Worm (Caenorhabditis elegans): ENCODE results near the gene clec-265.

clec-265 gene

DNA sequence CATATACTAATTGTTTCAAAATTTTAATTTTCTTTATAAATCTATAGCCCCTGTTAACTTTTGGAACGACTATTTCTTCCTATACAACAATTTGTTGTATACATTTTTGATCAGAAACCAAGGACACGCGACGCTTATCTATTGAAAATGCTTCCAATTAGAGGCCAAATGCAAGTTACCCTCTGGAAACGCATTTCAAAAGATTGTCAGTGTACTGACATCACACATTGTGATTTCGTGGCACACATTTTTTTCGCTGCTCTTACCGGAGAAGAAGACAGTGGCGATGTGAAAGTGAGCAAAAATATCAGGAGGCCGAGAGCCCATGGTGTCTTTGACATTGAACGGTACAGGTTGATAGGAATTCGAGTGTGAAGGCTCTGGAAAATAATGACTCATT is 13.9 kb downstream of the clec-265 start, which contains the start of gene cnnm-3:
cnnm-3 (minus strand) TSS at position 382 of the 400 bp plus-strand sequence.
- TF ChIP-seq let-607 (tag; optimal IDR thresholded peaks at IDR 0.05): peak in 1 of 2 experiments; percentile 2
- TF ChIP-seq akir-1 (GFP tag; optimal IDR thresholded peaks at IDR 0.05): no peak
- TF ChIP-seq nhr-80 (tag; optimal IDR thresholded peaks at IDR 0.05): peak; percentile 67

DNA sequence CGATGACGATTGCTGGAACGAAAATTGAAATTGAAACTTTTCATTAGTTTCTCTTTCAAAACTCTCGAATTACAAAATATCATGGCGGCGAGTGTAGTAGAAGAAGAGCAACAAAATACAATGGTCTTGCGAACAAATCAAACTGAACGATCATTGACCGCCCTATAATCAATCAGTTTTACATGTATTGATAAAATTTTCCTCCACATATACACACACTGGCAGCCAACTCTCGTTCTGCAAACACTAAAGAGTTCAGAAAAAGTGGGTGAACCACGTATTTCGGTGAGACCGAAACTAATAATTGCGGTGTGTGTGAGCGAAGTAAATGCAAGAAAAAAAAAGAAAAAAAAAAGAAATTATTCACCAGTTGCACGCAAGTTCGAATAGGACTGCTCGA is 15.6 kb downstream of the clec-265 start:
- TF ChIP-seq rcor-1 (GFP tag; IDR thresholded peaks at IDR 0.05) (no peak), nhr-80 (tag; optimal IDR thresholded peaks at IDR 0.05) (peak; percentile 53), dox-1 (GFP tag; IDR thresholded peaks at IDR 0.05) (0 out of 2 replicates have a peak, but pooled peaks have one; percentile 30)

DNA sequence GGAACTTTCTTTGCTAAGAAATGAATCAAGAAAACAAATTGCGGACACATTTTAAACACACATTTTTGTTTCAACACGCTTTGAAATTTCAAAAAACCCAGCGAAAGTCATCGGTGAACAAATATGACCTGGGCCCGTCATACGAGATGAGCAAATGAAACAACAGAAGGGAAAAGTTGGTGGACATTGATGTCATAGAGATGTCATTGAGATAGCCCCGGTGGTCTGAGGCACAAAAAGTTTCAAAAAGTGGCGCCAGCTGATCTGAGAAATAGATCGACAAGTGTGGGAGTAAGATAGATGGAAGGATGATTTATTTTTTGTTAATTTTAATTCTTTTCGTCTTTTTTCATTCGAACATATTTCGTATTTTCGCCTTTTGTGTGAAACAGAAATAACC is 17.1 kb downstream of the clec-265 start:
- TF ChIP-seq nhr-120 (GFP tag; IDR thresholded peaks at IDR 0.05): no peak
- no peak for TF ChIP-seq F22D6.2 (tag; optimal IDR thresholded peaks at IDR 0.05)
- no peak for TF ChIP-seq tbx-9 (tag; optimal IDR thresholded peaks at IDR 0.05; ENCODE audit: borderline replicate concordance)
- no peak for TF ChIP-seq mxl-1 (tag; optimal IDR thresholded peaks at IDR 0.05)
- TF ChIP-seq Y95B8A.8 (GFP tag; IDR thresholded peaks at IDR 0.05): no peak
- TF ChIP-seq sptf-2 (GFP tag; optimal IDR thresholded peaks at IDR 0.05): no peak
- no peak for TF ChIP-seq lin-40 (tag; optimal IDR thresholded peaks at IDR 0.05)
- no peak for TF ChIP-seq lin-26 (GFP tag; IDR thresholded peaks at IDR 0.05)

DNA sequence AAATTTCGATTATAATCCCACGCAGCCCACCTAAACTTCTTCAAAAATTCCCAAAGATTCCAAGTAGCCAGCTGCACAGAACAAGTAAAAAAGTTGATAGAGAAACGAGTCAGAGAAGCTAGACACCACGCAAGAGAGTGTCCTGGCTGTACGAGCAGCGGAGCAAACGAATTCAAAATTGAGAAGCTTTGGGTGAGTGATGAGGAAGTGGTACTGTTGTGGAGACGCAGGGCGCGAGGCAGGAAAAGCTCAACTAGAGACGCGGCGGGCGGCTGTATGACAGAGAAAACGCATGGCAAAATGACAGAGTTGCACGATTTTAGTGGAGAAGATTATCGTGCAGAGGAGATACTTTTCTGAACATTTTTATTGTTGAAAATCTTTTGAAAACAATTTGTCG is 17.6 kb downstream of the clec-265 start:
- no peak for TF ChIP-seq lsy-27 (tag; optimal IDR thresholded peaks at IDR 0.05; ENCODE audit: borderline replicate concordance, insufficient read depth)
- TF ChIP-seq madf-10 (tag; optimal IDR thresholded peaks at IDR 0.05): no peak
- no peak for TF ChIP-seq nhr-27 (tag; optimal IDR thresholded peaks at IDR 0.05)
- no peak for TF ChIP-seq Y67H2A.10 (GFP tag; conservative IDR thresholded peaks at IDR 0.05)
- no peak for TF ChIP-seq F10E7.11 (tag; optimal IDR thresholded peaks at IDR 0.05)
- peak; percentile 67 for TF ChIP-seq nhr-80 (tag; optimal IDR thresholded peaks at IDR 0.05)
- TF ChIP-seq ztf-25 (GFP tag; IDR thresholded peaks at IDR 0.05): no peak
- TF ChIP-seq nhr-179 (tag; optimal IDR thresholded peaks at IDR 0.05): no peak
- no peak for TF ChIP-seq tbx-9 (tag; optimal IDR thresholded peaks at IDR 0.05; ENCODE audit: borderline replicate concordance)
- no peak for TF ChIP-seq fkh-3 (tag; optimal IDR thresholded peaks at IDR 0.05)
- TF ChIP-seq mes-4 (tag; optimal IDR thresholded peaks at IDR 0.05): no peak
- no peak for TF ChIP-seq F49E8.2 (tag; optimal IDR thresholded peaks at IDR 0.05; ENCODE audit: insufficient read depth)
- TF ChIP-seq ekl-4 (GFP tag; IDR thresholded peaks at IDR 0.05): no peak
- no peak for TF ChIP-seq madf-8 (GFP tag; conservative IDR thresholded peaks at IDR 0.05)
- no peak for TF ChIP-seq F33H1.4 (GFP tag; IDR thresholded peaks at IDR 0.05)
- peak; percentile 50 for TF ChIP-seq K12H6.12 (tag; optimal IDR thresholded peaks at IDR 0.05)
- no peak for TF ChIP-seq Y56A3A.18 (GFP tag; IDR thresholded peaks at IDR 0.05)
- TF ChIP-seq athp-1 (tag; optimal IDR thresholded peaks at IDR 0.05): no peak
- TF ChIP-seq cebp-1 (GFP tag; IDR thresholded peaks at IDR 0.05): no peak
- TF ChIP-seq cebp-1 (tag; optimal IDR thresholded peaks at IDR 0.05): peak; percentile 39
- no peak for TF ChIP-seq K11D2.4 (GFP tag; IDR thresholded peaks at IDR 0.05)
- no peak for TF ChIP-seq Y79H2A.3 (GFP tag; conservative IDR thresholded peaks at IDR 0.05)
- no peak for TF ChIP-seq ztf-3 (GFP tag; optimal IDR thresholded peaks at IDR 0.05)
- no peak for TF ChIP-seq ztf-22 (GFP tag; optimal IDR thresholded peaks at IDR 0.05)
- TF ChIP-seq C17E4.6 (GFP tag; IDR thresholded peaks at IDR 0.05): no peak
- no peak for TF ChIP-seq lin-35 (GFP tag; optimal IDR thresholded peaks at IDR 0.05)
- no peak for TF ChIP-seq nhr-120 (GFP tag; IDR thresholded peaks at IDR 0.05)
- peak; percentile 66; the same call in 1 of the 2 replicates for TF ChIP-seq dox-1 (GFP tag; IDR thresholded peaks at IDR 0.05)
- TF ChIP-seq F55B11.4 (tag; optimal IDR thresholded peaks at IDR 0.05; ENCODE audit: borderline replicate concordance, insufficient read depth): no peak
- TF ChIP-seq F39B2.1 (GFP tag; IDR thresholded peaks at IDR 0.05): no peak
- TF ChIP-seq pbrm-1 (GFP tag; IDR thresholded peaks at IDR 0.05): no peak
- TF ChIP-seq T07F8.4 (tag; optimal IDR thresholded peaks at IDR 0.05): no peak
- no peak for TF ChIP-seq ceh-100 (GFP tag; IDR thresholded peaks at IDR 0.05)
- peak; percentile 81 for TF ChIP-seq zfh-2 (GFP tag; conservative IDR thresholded peaks at IDR 0.05)
- peak; percentile 29 for TF ChIP-seq lin-40 (tag; optimal IDR thresholded peaks at IDR 0.05)

Data from whole organism, young adult.